Worm (Caenorhabditis elegans) whole organism, L1 larva: Measurements from ENCODE around the gene lin-26.

ENCODE experiments used
- ama-1 ChIP-seq: fragments of 150-350 bp; optimal IDR thresholded peaks from 2 replicates; lab custom pipeline; 2014
- ceh-82 ChIP-seq, 3 experiments: fragments of 150-350 bp in 1 of 3; sonication (generic microtip) in 2 of 3; optimal IDR thresholded peaks; 2 replicates each; lab custom pipeline; 2014 to 2017; ENCODE audit warnings: missing biosample characterization in 3 of 3, missing genetic modification characterization in 3 of 3
- dpl-1 ChIP-seq, 3 experiments: fragments of 150-350 bp in 2 of 3; sonication (generic microtip) in 1 of 3; optimal IDR thresholded peaks; 2 replicates each; lab custom pipeline; 2014 to 2017; ENCODE audit warnings: missing biosample characterization in 3 of 3, missing genetic modification characterization in 3 of 3, missing genetic modification reagents in 3 of 3
- elt-2 ChIP-seq: sonication (generic microtip); optimal IDR thresholded peaks from 2 replicates; lab custom pipeline; 2016; ENCODE audit warnings: missing genetic modification characterization, mild to moderate bottlenecking, inconsistent platforms, missing compliant biosample characterization, missing genetic modification reagents
- irx-1 ChIP-seq: sonication (generic microtip); optimal IDR thresholded peaks from 2 replicates; lab custom pipeline; 2016; ENCODE audit warnings: missing genetic modification characterization, missing compliant biosample characterization
- nhr-20 ChIP-seq: sonication (generic microtip); optimal IDR thresholded peaks from 2 replicates; lab custom pipeline; 2016; ENCODE audit warnings: mild to moderate bottlenecking, missing genetic modification characterization, missing compliant biosample characterization
- nhr-71 ChIP-seq: sonication (generic microtip); optimal IDR thresholded peaks from 2 replicates; lab custom pipeline; 2016; ENCODE audit warnings: mild to moderate bottlenecking, missing genetic modification characterization, moderate library complexity, missing compliant biosample characterization
- pqm-1 ChIP-seq: sonication (generic microtip); optimal IDR thresholded peaks from 3 replicates; lab custom pipeline; 2017; ENCODE audit warnings: missing biosample characterization, missing genetic modification characterization
- unc-30 ChIP-seq: sonication (generic microtip); optimal IDR thresholded peaks from 2 replicates; lab custom pipeline; 2017; ENCODE audit warnings: missing biosample characterization, missing genetic modification characterization
- ztf-4 ChIP-seq: fragments of 150-350 bp; optimal IDR thresholded peaks from 2 replicates; lab custom pipeline; 2014; ENCODE audit warnings: missing biosample characterization, missing genetic modification characterization

ce11 chrII:7724603-7725002, 42.6 kb downstream of the lin-26 start, which contains the start of gene cpna-2:
- TF ChIP-seq ceh-82 (tag; optimal IDR thresholded peaks at IDR 0.05; lab: Kevin White, UChicago) (no peak), nhr-71 (tag; lab: Kevin White, UChicago) (no peak), irx-1 (tag; lab: Kevin White, UChicago) (no peak), nhr-20 (tag; lab: Kevin White, UChicago) (no peak), elt-2 (no peak), ztf-4 (no peak), pqm-1 (tag; lab: Kevin White, UChicago) (no peak), dpl-1 (GFP tag; optimal IDR thresholded peaks at IDR 0.05; lab: Kevin White, UChicago) (no peak), ama-1 (lab: Kevin White, UChicago) (no peak), unc-30 (tag; lab: Kevin White, UChicago) (no peak)
